Fruit fly (Drosophila melanogaster) whole organism, wandering third instar larva: ENCODE data around the gene CG10462.

Experiments used
- Dfd ChIP-seq: fragments of >200 bp; optimal IDR thresholded peaks from 2 replicates; lab custom pipeline; 2017; ENCODE audit warnings: missing biosample characterization, missing genetic modification characterization
- HLH106 ChIP-seq: fragments of 200-800 bp; optimal IDR thresholded peaks from 3 replicates; lab custom pipeline; 2019; ENCODE audit warnings: missing biosample characterization, mild to moderate bottlenecking, missing genetic modification characterization, moderate library complexity
- Hr78 ChIP-seq: fragments of >200 bp; optimal IDR thresholded peaks from 2 replicates; lab custom pipeline; 2017; ENCODE audit warnings: missing biosample characterization, missing genetic modification characterization
- Hr83 ChIP-seq: fragments of 200-300 bp; sonication (Bioruptor generic); optimal IDR thresholded peaks from 2 replicates; lab custom pipeline; 2016; ENCODE audit warnings: missing biosample characterization, mild to moderate bottlenecking, missing genetic modification characterization, moderate library complexity; ENCODE audit not compliant: poor library complexity, severe bottlenecking
- Myc ChIP-seq: fragments of >200 bp; optimal IDR thresholded peaks from 2 replicates; lab custom pipeline; 2017
- Sp1 ChIP-seq: fragments of 200-800 bp; sonication (Bioruptor generic); optimal IDR thresholded peaks from 3 replicates; lab custom pipeline; 2019; ENCODE audit warnings: missing biosample characterization, mild to moderate bottlenecking, missing genetic modification characterization, moderate library complexity
- dl ChIP-seq, 2 experiments: fragments of 175-275, 200-275 bp in 1 of 2; fragments of 200-275 bp in 1 of 2; sonication (Bioruptor generic); optimal IDR thresholded peaks; lab custom pipeline; 2018; ENCODE audit warnings: mild to moderate bottlenecking in 2 of 2, missing biosample characterization in 2 of 2, missing genetic modification characterization in 2 of 2, moderate library complexity in 2 of 2; ENCODE audit not compliant: partially characterized antibody in 2 of 2, insufficient read depth in 1 of 2
- dsf ChIP-seq: sonication (Bioruptor generic); optimal IDR thresholded peaks from 2 replicates; lab custom pipeline; 2016; ENCODE audit warnings: missing biosample characterization, missing genetic modification characterization, borderline replicate concordance
- h ChIP-seq: fragments of 200-800 bp; sonication (Bioruptor generic); optimal IDR thresholded peaks from 3 replicates; lab custom pipeline; 2016; ENCODE audit warnings: missing biosample characterization, mild to moderate bottlenecking, missing genetic modification characterization
- lola ChIP-seq: fragments of >200 bp; optimal IDR thresholded peaks from 2 replicates; lab custom pipeline; 2017; ENCODE audit warnings: missing biosample characterization, missing genetic modification characterization
- pan ChIP-seq: fragments of >200 bp; optimal IDR thresholded peaks from 2 replicates; lab custom pipeline; 2017
- psq ChIP-seq: fragments of 200-800 bp; sonication (Bioruptor generic); optimal IDR thresholded peaks from 3 replicates; lab custom pipeline; 2017; ENCODE audit warnings: missing biosample characterization, mild to moderate bottlenecking, missing genetic modification characterization, moderate library complexity
- sage ChIP-seq: fragments of 200-800 bp; sonication (Bioruptor generic); optimal IDR thresholded peaks from 2 replicates; lab custom pipeline; 2016; ENCODE audit warnings: missing biosample characterization, mild to moderate bottlenecking, missing genetic modification characterization

dm6 chr2L:19755015-19755414, 19.2 kb upstream of the CG10462 start:
- TF ChIP-seq h (GFP tag; lab: Kevin White, UChicago) = no peak
- no peak for TF ChIP-seq Sp1
- TF ChIP-seq Hr78 = no peak
- no peak for TF ChIP-seq HLH106 (tag; lab: Kevin White, UChicago)
- no peak for TF ChIP-seq psq
- TF ChIP-seq Myc (lab: Kevin White, UChicago) = no peak
- TF ChIP-seq dl (GFP tag; optimal IDR thresholded peaks at IDR 0.05; lab: Kevin White, UChicago; ENCODE audit: insufficient read depth in 1 of 2, partially characterized antibody in 2 of 2) = no peak
- TF ChIP-seq Dfd = no peak
- TF ChIP-seq sage (GFP tag; lab: Kevin White, UChicago) = no peak
- no peak for TF ChIP-seq dsf (GFP tag; lab: Kevin White, UChicago)
- TF ChIP-seq pan (lab: Kevin White, UChicago) = no peak
- no peak for TF ChIP-seq Hr83 (GFP tag; lab: Kevin White, UChicago)
- TF ChIP-seq lola (GFP tag; lab: Kevin White, UChicago) = no peak
